Worm (Caenorhabditis elegans) whole organism, midembryonic: ENCODE data around the gene F16G10.1.

Experiments
- T22C8.4 ChIP-seq: fragments of 200-800 bp; sonication (Bioruptor generic); IDR thresholded peaks from 2 replicates; pipeline ENCODE4 v1.3.6; 2022; ENCODE audit warnings: missing genetic modification characterization, missing compliant biosample characterization
- cog-1 ChIP-seq: sonication (generic microtip); optimal IDR thresholded peaks from 2 replicates; lab custom pipeline; 2016; ENCODE audit warnings: missing genetic modification characterization, missing compliant biosample characterization
- klf-2 ChIP-seq: fragments of 200-800 bp; sonication (Bioruptor generic); conservative IDR thresholded peaks from 2 replicates; pipeline ENCODE4 v1.3.6; 2022; ENCODE audit warnings: missing genetic modification reagents, missing genetic modification characterization, missing compliant biosample characterization
- ztf-29 ChIP-seq: fragments of 200-800 bp; sonication (Bioruptor generic); IDR thresholded peaks from 2 replicates; pipeline ENCODE4 v1.3.6; 2022; ENCODE audit warnings: missing genetic modification reagents, missing genetic modification characterization, missing compliant biosample characterization

DNA sequence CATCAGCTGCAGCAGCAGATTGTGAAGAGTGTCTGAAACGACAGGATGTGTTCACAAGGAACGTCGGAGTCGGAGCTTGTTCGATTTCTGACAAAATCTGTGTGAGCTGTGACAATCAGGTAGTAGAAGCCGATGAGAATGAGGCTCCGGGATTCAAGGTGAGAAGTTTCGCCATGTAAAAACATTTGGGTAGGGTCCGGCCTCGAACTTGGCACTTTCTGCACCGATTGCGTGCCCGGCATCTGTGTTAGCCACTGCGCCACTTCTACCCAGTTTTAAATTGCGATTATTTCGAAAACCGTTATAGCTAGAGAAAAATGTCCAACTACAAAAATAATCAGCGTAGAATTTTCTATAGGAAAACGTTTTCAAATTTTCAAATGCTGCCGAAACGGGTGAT lies 42.6 kb downstream of the F16G10.1 start:
- no peak for TF ChIP-seq T22C8.4 (GFP tag; lab: Robert Waterston, UW)
- TF ChIP-seq klf-2 (GFP tag; lab: Robert Waterston, UW) = no peak
- no peak for TF ChIP-seq ztf-29 (GFP tag; lab: Robert Waterston, UW)
- no peak for TF ChIP-seq cog-1 (tag; lab: Kevin White, UChicago)
